Fruit fly (Drosophila melanogaster) whole organism, pupa: Measurements from ENCODE around the gene pho.

Experiments
- CG12605 ChIP-seq: fragments of 200-800 bp; sonication (Bioruptor generic); IDR thresholded peaks from 2 replicates; pipeline ENCODE4 v1.3.6; 2022; ENCODE audit warnings: missing biosample characterization, missing genetic modification characterization
- CG14655 ChIP-seq: fragments of 200-800 bp; sonication (Bioruptor generic); optimal IDR thresholded peaks from 3 replicates; lab custom pipeline; 2017; ENCODE audit warnings: mild to moderate bottlenecking, missing biosample characterization, missing genetic modification reagents, missing genetic modification characterization
- CG34367 ChIP-seq: fragments of 200-800 bp; sonication (Bioruptor generic); optimal IDR thresholded peaks from 2 replicates; lab custom pipeline; 2018; ENCODE audit warnings: missing biosample characterization, mild to moderate bottlenecking, missing genetic modification characterization
- CG4496 ChIP-seq: fragments of 200-800 bp; sonication (Bioruptor generic); IDR thresholded peaks from 3 replicates; pipeline ENCODE4 v1.3.6; 2022; ENCODE audit warnings: missing biosample characterization, missing genetic modification characterization
- CG8301 ChIP-seq: fragments of 200-800 bp; sonication (Bioruptor generic); optimal IDR thresholded peaks from 2 replicates; lab custom pipeline; 2018; ENCODE audit warnings: missing biosample characterization, mild to moderate bottlenecking, missing genetic modification characterization
- EcR ChIP-seq: fragments of 200-800 bp; sonication (Bioruptor generic); optimal IDR thresholded peaks from 3 replicates; lab custom pipeline; 2019; ENCODE audit warnings: missing biosample characterization, missing genetic modification characterization, mild to moderate bottlenecking, moderate library complexity, missing genetic modification reagents
- Pif1A ChIP-seq: fragments of 200-800 bp; sonication (Bioruptor generic); optimal IDR thresholded peaks from 3 replicates; lab custom pipeline; 2016; ENCODE audit warnings: missing biosample characterization, missing genetic modification characterization
- Snoo ChIP-seq: fragments of 200-800 bp; sonication (Bioruptor generic); optimal IDR thresholded peaks from 3 replicates; lab custom pipeline; 2017; ENCODE audit warnings: missing biosample characterization, mild to moderate bottlenecking, missing genetic modification characterization, inconsistent platforms
- fd96Ca ChIP-seq: fragments of 200-800 bp; sonication (Bioruptor generic); IDR thresholded peaks from 3 replicates; pipeline ENCODE4 v1.3.6; 2022; ENCODE audit warnings: missing biosample characterization, missing genetic modification characterization
- rn ChIP-seq: fragments of 200-800 bp; sonication (Bioruptor generic); IDR thresholded peaks from 2 replicates; pipeline ENCODE4 v1.3.6; 2022; ENCODE audit warnings: missing biosample characterization, missing genetic modification characterization

dm6 chr4:1162058-1162457 is 19.4 kb downstream of the pho start, which contains the start of gene CG32017:
- TF ChIP-seq CG14655 (GFP tag; lab: Kevin White, UChicago) (no peak), Pif1A (GFP tag; lab: Kevin White, UChicago) (no peak), CG12605 (no peak), CG34367 (tag; lab: Kevin White, UChicago) (no peak), CG4496 (GFP tag; lab: Robert Waterston, UW) (no peak), fd96Ca (GFP tag; lab: Robert Waterston, UW) (no peak), rn (GFP tag; lab: Robert Waterston, UW) (no peak), CG8301 (tag; lab: Kevin White, UChicago) (no peak), Snoo (no peak), EcR (GFP tag; lab: Kevin White, UChicago) (no peak)
